Fruit fly (Drosophila melanogaster) whole organism, embryonic: ENCODE data around the gene CG31064.
A peak's percentile ranks its signal among the peaks of the same experiment; 100 is the strongest.

Experiments
- B-H2 ChIP-seq: fragments of 200-800 bp; sonication (Bioruptor generic); optimal IDR thresholded peaks from 2 replicates; lab custom pipeline; 2018; ENCODE audit warnings: missing biosample characterization, mild to moderate bottlenecking, missing genetic modification characterization
- BEAF-32 ChIP-seq: fragments of 200-800 bp; sonication (Bioruptor generic); optimal IDR thresholded peaks from 3 replicates; lab custom pipeline; 2017; ENCODE audit warnings: missing biosample characterization, missing genetic modification characterization, mild to moderate bottlenecking, moderate library complexity, missing genetic modification reagents
- CG10979 ChIP-seq: fragments of 200-800 bp; sonication (Bioruptor generic); optimal IDR thresholded peaks from 2 replicates; lab custom pipeline; 2018; ENCODE audit warnings: missing biosample characterization, mild to moderate bottlenecking, missing genetic modification characterization, moderate library complexity
- CG11560 ChIP-seq: fragments of 200-800 bp; sonication (Bioruptor generic); IDR thresholded peaks from 3 replicates; pipeline ENCODE4 v1.3.6; 2022; ENCODE audit warnings: missing biosample characterization, missing genetic modification characterization
- CG11723 ChIP-seq: fragments of 200-800 bp; sonication (Bioruptor generic); optimal IDR thresholded peaks from 2 replicates; lab custom pipeline; 2017; ENCODE audit warnings: missing biosample characterization, mild to moderate bottlenecking, missing genetic modification characterization
- CG12104 ChIP-seq: fragments of 200-800 bp; sonication (Bioruptor generic); optimal IDR thresholded peaks from 3 replicates; lab custom pipeline; 2016; ENCODE audit warnings: missing biosample characterization, missing genetic modification characterization
- CG12391 ChIP-seq: fragments of 200-800 bp; sonication (Bioruptor generic); optimal IDR thresholded peaks from 3 replicates; lab custom pipeline; 2018; ENCODE audit warnings: missing biosample characterization, mild to moderate bottlenecking, missing genetic modification characterization, moderate library complexity
- CG13775 ChIP-seq: fragments of 200-800 bp; sonication (Bioruptor generic); optimal IDR thresholded peaks from 3 replicates; lab custom pipeline; 2017; ENCODE audit warnings: missing biosample characterization, mild to moderate bottlenecking, missing genetic modification characterization
- CG14014 ChIP-seq: fragments of 200-800 bp; sonication (Bioruptor generic); IDR thresholded peaks from 2 replicates; pipeline ENCODE4 v1.3.6; 2022; ENCODE audit warnings: missing biosample characterization, missing genetic modification characterization
- CG14860 ChIP-seq: fragments of 200-800 bp; sonication (Bioruptor generic); IDR thresholded peaks from 3 replicates; pipeline ENCODE4 v1.3.6; 2022; ENCODE audit warnings: missing biosample characterization, missing genetic modification characterization; ENCODE audit not compliant: partially characterized antibody
- CG15514 ChIP-seq: fragments of 200-800 bp; sonication (Bioruptor generic); optimal IDR thresholded peaks from 3 replicates; lab custom pipeline; 2017; ENCODE audit warnings: missing biosample characterization, missing genetic modification characterization, mild to moderate bottlenecking, moderate library complexity, missing genetic modification reagents
- CG1647 ChIP-seq: fragments of 200-800 bp; sonication (Bioruptor generic); optimal IDR thresholded peaks from 3 replicates; lab custom pipeline; 2016; ENCODE audit warnings: missing biosample characterization, missing genetic modification characterization
- CG17328 ChIP-seq: fragments of 200-800 bp; sonication (Bioruptor generic); IDR thresholded peaks from 2 replicates; pipeline ENCODE4 v1.3.6; 2022; ENCODE audit warnings: missing biosample characterization, missing genetic modification characterization
- CG17361 ChIP-seq: fragments of 200-800 bp; sonication (Bioruptor generic); IDR thresholded peaks from 3 replicates; pipeline ENCODE4 v1.3.6; 2022; ENCODE audit warnings: missing biosample characterization, missing genetic modification characterization
- CG17568 ChIP-seq: fragments of 200-800 bp; sonication (Bioruptor generic); optimal IDR thresholded peaks from 2 replicates; lab custom pipeline; 2018; ENCODE audit warnings: missing biosample characterization, mild to moderate bottlenecking, missing genetic modification characterization, moderate library complexity
- CG17612 ChIP-seq: fragments of 200-800 bp; sonication (Bioruptor generic); IDR thresholded peaks from 2 replicates; pipeline ENCODE4 v1.3.6; 2022; ENCODE audit warnings: missing biosample characterization, missing genetic modification characterization
- CG18011 ChIP-seq: fragments of 200-800 bp; sonication (Bioruptor generic); optimal IDR thresholded peaks from 2 replicates; lab custom pipeline; 2017; ENCODE audit warnings: missing biosample characterization, missing genetic modification characterization, mild to moderate bottlenecking, moderate library complexity, missing genotype
- CG2202 ChIP-seq: fragments of 200-800 bp; sonication (Bioruptor generic); optimal IDR thresholded peaks from 2 replicates; lab custom pipeline; 2018; ENCODE audit warnings: missing biosample characterization, mild to moderate bottlenecking, missing genetic modification characterization
- CG33557 ChIP-seq: fragments of 200-800 bp; sonication (Bioruptor generic); optimal IDR thresholded peaks from 2 replicates; lab custom pipeline; 2019; ENCODE audit warnings: missing biosample characterization, mild to moderate bottlenecking, missing genetic modification characterization, moderate library complexity
- CG3407 ChIP-seq: fragments of 200-800 bp; sonication (Bioruptor generic); optimal IDR thresholded peaks from 2 replicates; lab custom pipeline; 2018; ENCODE audit warnings: missing biosample characterization, mild to moderate bottlenecking, missing genetic modification characterization
- CG3726 ChIP-seq: fragments of 200-800 bp; sonication (Bioruptor generic); IDR thresholded peaks from 3 replicates; pipeline ENCODE4, ENCODE4 v1.3.6; 2022; ENCODE audit warnings: missing biosample characterization, missing genetic modification characterization
- CG4282 ChIP-seq: fragments of 200-800 bp; sonication (Bioruptor generic); optimal IDR thresholded peaks from 2 replicates; lab custom pipeline; 2016; ENCODE audit warnings: missing biosample characterization, missing genetic modification characterization
- CG4730 ChIP-seq: fragments of 200-800 bp; sonication (Bioruptor generic); IDR thresholded peaks from 2 replicates; pipeline ENCODE4 v1.3.6; 2022; ENCODE audit warnings: missing biosample characterization, missing genetic modification characterization
- CG4854 ChIP-seq: fragments of 200-800 bp; sonication (Bioruptor generic); optimal IDR thresholded peaks from 2 replicates; lab custom pipeline; 2016; ENCODE audit warnings: missing biosample characterization, missing genetic modification characterization, inconsistent platforms
- CG6854 ChIP-seq: fragments of 200-800 bp; sonication (Bioruptor generic); optimal IDR thresholded peaks from 3 replicates; lab custom pipeline; 2017; ENCODE audit warnings: missing biosample characterization, mild to moderate bottlenecking, missing genetic modification characterization
- CG8089 ChIP-seq: fragments of 200-800 bp; sonication (Bioruptor generic); optimal IDR thresholded peaks from 3 replicates; lab custom pipeline; 2016; ENCODE audit warnings: missing biosample characterization, missing genetic modification characterization
- CG8478 ChIP-seq: fragments of >200 bp; optimal IDR thresholded peaks from 2 replicates; lab custom pipeline; 2018
- CG9437 ChIP-seq: fragments of 200-800 bp; sonication (Bioruptor generic); optimal IDR thresholded peaks from 2 replicates; lab custom pipeline; 2018; ENCODE audit warnings: missing biosample characterization, mild to moderate bottlenecking, missing genetic modification characterization
- Dfd ChIP-seq, 2 experiments: fragments of >200 bp; optimal IDR thresholded peaks; 2 replicates each; lab custom pipeline; 2017; ENCODE audit warnings: missing biosample characterization in 2 of 2, missing genetic modification characterization in 2 of 2
- Dip3 ChIP-seq: fragments of 200-800 bp; sonication (Bioruptor generic); optimal IDR thresholded peaks from 3 replicates; lab custom pipeline; 2016; ENCODE audit warnings: missing biosample characterization, missing genetic modification characterization
- Fer3 ChIP-seq: fragments of 200-800 bp; sonication (Bioruptor generic); optimal IDR thresholded peaks from 2 replicates; lab custom pipeline; 2018; ENCODE audit warnings: missing biosample characterization, mild to moderate bottlenecking, missing genetic modification characterization, moderate library complexity
- Hr3 ChIP-seq: fragments of 200-800 bp; sonication (Bioruptor generic); optimal IDR thresholded peaks from 3 replicates; lab custom pipeline; 2016; ENCODE audit warnings: missing biosample characterization, missing genetic modification characterization
- Hr78 ChIP-seq, 2 experiments: fragments of 200-800 bp in 1 of 2; fragments of >200 bp in 1 of 2; sonication (Bioruptor generic) in 1 of 2; optimal IDR thresholded peaks; 2 replicates each; lab custom pipeline; 2017 to 2019; ENCODE audit warnings: missing biosample characterization in 2 of 2, missing genetic modification characterization in 2 of 2, mild to moderate bottlenecking in 1 of 2, moderate library complexity in 1 of 2
- Jarid2 ChIP-seq: fragments of 200-800 bp; sonication (Bioruptor generic); optimal IDR thresholded peaks from 3 replicates; lab custom pipeline; 2017; ENCODE audit warnings: mild to moderate bottlenecking, missing biosample characterization, missing genetic modification reagents, missing genetic modification characterization
- Nf-YC ChIP-seq: fragments of 200-800 bp; optimal IDR thresholded peaks from 3 replicates; lab custom pipeline; 2019; ENCODE audit warnings: missing biosample characterization, mild to moderate bottlenecking, missing genetic modification characterization, moderate library complexity
- Ptx1 ChIP-seq: fragments of 200-800 bp; sonication (Bioruptor generic); IDR thresholded peaks from 2 replicates; pipeline ENCODE4 v1.3.6; 2022; ENCODE audit warnings: missing biosample characterization, missing genetic modification characterization
- Sox102F ChIP-seq: fragments of 200-800 bp; sonication (Bioruptor generic); optimal IDR thresholded peaks from 2 replicates; lab custom pipeline; 2018; ENCODE audit warnings: missing biosample characterization, mild to moderate bottlenecking, missing genetic modification characterization, moderate library complexity
- Sry-β ChIP-seq: fragments of 200-800 bp; sonication (Bioruptor generic); optimal IDR thresholded peaks from 2 replicates; lab custom pipeline; 2018; ENCODE audit warnings: missing biosample characterization, mild to moderate bottlenecking, missing genetic modification characterization, moderate library complexity
- Tbp ChIP-seq: fragments of >200 bp; optimal IDR thresholded peaks from 2 replicates; lab custom pipeline; 2018; ENCODE audit warnings: missing biosample characterization, missing genetic modification characterization
- Xbp1 ChIP-seq: fragments of 200-800 bp; sonication (Bioruptor generic); optimal IDR thresholded peaks from 3 replicates; lab custom pipeline; 2016; ENCODE audit warnings: missing biosample characterization, mild to moderate bottlenecking, missing genetic modification characterization
- crc ChIP-seq: fragments of 200-800 bp; sonication (Bioruptor generic); optimal IDR thresholded peaks from 2 replicates; lab custom pipeline; 2016; ENCODE audit warnings: missing biosample characterization, missing genetic modification characterization
- da ChIP-seq: fragments of 200-800 bp; sonication (Bioruptor generic); optimal IDR thresholded peaks from 2 replicates; lab custom pipeline; 2016; ENCODE audit warnings: missing biosample characterization, missing genetic modification characterization
- disco-r ChIP-seq: fragments of 200-800 bp; sonication (Bioruptor generic); optimal IDR thresholded peaks from 2 replicates; lab custom pipeline; 2016; ENCODE audit warnings: missing biosample characterization, missing genetic modification characterization
- dmrt11E ChIP-seq: fragments of 200-800 bp; sonication (Bioruptor generic); optimal IDR thresholded peaks from 3 replicates; lab custom pipeline; 2018; ENCODE audit warnings: missing biosample characterization, mild to moderate bottlenecking, missing genetic modification characterization, moderate library complexity
- dpn ChIP-seq, 2 experiments: fragments of 200-800 bp; sonication (Bioruptor generic); optimal IDR thresholded peaks; 3 replicates each; lab custom pipeline; 2016; ENCODE audit warnings: missing biosample characterization in 2 of 2, missing genetic modification characterization in 2 of 2
- gem ChIP-seq: fragments of 200-800 bp; sonication (Bioruptor generic); optimal IDR thresholded peaks from 2 replicates; lab custom pipeline; 2019; ENCODE audit warnings: missing biosample characterization, mild to moderate bottlenecking, missing genetic modification characterization, moderate library complexity
- ind ChIP-seq: fragments of 200-800 bp; sonication (Bioruptor generic); optimal IDR thresholded peaks from 3 replicates; lab custom pipeline; 2016; ENCODE audit warnings: missing biosample characterization, missing genetic modification characterization
- kni ChIP-seq: fragments of 200-800 bp; sonication (Bioruptor generic); optimal IDR thresholded peaks from 3 replicates; lab custom pipeline; 2017; ENCODE audit warnings: mild to moderate bottlenecking, missing biosample characterization, missing genetic modification reagents, missing genetic modification characterization
- pzg ChIP-seq: fragments of 200-800 bp; sonication (Bioruptor generic); optimal IDR thresholded peaks from 3 replicates; lab custom pipeline; 2018; ENCODE audit warnings: missing biosample characterization, mild to moderate bottlenecking, missing genetic modification characterization, moderate library complexity
- ro ChIP-seq: fragments of 200-800 bp; sonication (Bioruptor generic); IDR thresholded peaks from 2 replicates; pipeline ENCODE4 v1.3.6; 2022; ENCODE audit warnings: missing biosample characterization, missing genetic modification characterization
- stc ChIP-seq: fragments of 200-800 bp; sonication (Bioruptor generic); IDR thresholded peaks from 2 replicates; pipeline ENCODE4 v1.3.6; 2022; ENCODE audit warnings: missing biosample characterization, missing genetic modification characterization

Gene CG31064

dm6 chr3R:27246264-27246663 lies 7.4 kb upstream of the CG31064 start:
- no peak for TF ChIP-seq CG4282 (GFP tag; lab: Kevin White, UChicago)
- no peak for TF ChIP-seq CG18011 (GFP tag; lab: Kevin White, UChicago)
- peak; percentile 46 for TF ChIP-seq B-H2 (GFP tag; lab: Kevin White, UChicago)
- TF ChIP-seq CG4730 (GFP tag; lab: Robert Waterston, UW), result peak; percentile 31; the same call in 1 of the 2 replicates
- peak; percentile 89 for TF ChIP-seq CG33557 (GFP tag; lab: Kevin White, UChicago)
- TF ChIP-seq gem (tag; lab: Kevin White, UChicago), result peak; percentile 93
- peak; percentile 82 for TF ChIP-seq CG9437
- no peak for TF ChIP-seq CG3726
- peak; percentile 26 for TF ChIP-seq CG11723 (GFP tag; lab: Kevin White, UChicago)
- peak; percentile 44 for TF ChIP-seq CG3407
- peak; percentile 47 for TF ChIP-seq CG15514 (GFP tag; lab: Kevin White, UChicago)
- TF ChIP-seq pzg, result no peak
- peak; percentile 80 for TF ChIP-seq stc (GFP tag; lab: Robert Waterston, UW)
- TF ChIP-seq Fer3 (tag; lab: Kevin White, UChicago), result peak; percentile 82
- TF ChIP-seq ind (GFP tag; lab: Kevin White, UChicago), result peak; percentile 69
- TF ChIP-seq CG17361, result peak; percentile 94
- TF ChIP-seq Nf-YC (tag; lab: Kevin White, UChicago), result peak; percentile 81
- peak; percentile 89 for TF ChIP-seq CG10979 (tag; lab: Kevin White, UChicago)
- TF ChIP-seq CG13775 (GFP tag; lab: Kevin White, UChicago), result peak; percentile 52
- no peak for TF ChIP-seq disco-r (GFP tag; lab: Kevin White, UChicago)
- TF ChIP-seq CG4854 (GFP tag; lab: Kevin White, UChicago), result no peak
- TF ChIP-seq Xbp1 (GFP tag; lab: Kevin White, UChicago), result peak; percentile 62
- no peak for TF ChIP-seq Dip3 (GFP tag; lab: Kevin White, UChicago)
- TF ChIP-seq Jarid2 (GFP tag; lab: Kevin White, UChicago), result peak; percentile 30
- TF ChIP-seq CG17568, result no peak
- no peak for TF ChIP-seq CG14860 (GFP tag; lab: Robert Waterston, UW)
- no peak for TF ChIP-seq CG14014
- TF ChIP-seq Sry-β (GFP tag; lab: Kevin White, UChicago), result no peak
- TF ChIP-seq Ptx1 (GFP tag; lab: Robert Waterston, UW), result peak; percentile 69
- no peak for TF ChIP-seq kni (GFP tag; lab: Kevin White, UChicago)
- TF ChIP-seq Hr78 (GFP tag; optimal IDR thresholded peaks at IDR 0.05; lab: Kevin White, UChicago), result peak in 1 of 2 experiments; percentile 81
- TF ChIP-seq BEAF-32, result no peak
- TF ChIP-seq Sox102F (GFP tag; lab: Kevin White, UChicago), result peak; percentile 88
- no peak for TF ChIP-seq da (GFP tag; lab: Kevin White, UChicago)
- peak; percentile 61; the same call in 1 of the 2 replicates for TF ChIP-seq CG17328
- peak; percentile 75 for TF ChIP-seq CG12104 (GFP tag; lab: Kevin White, UChicago)
- peak; percentile 72 for TF ChIP-seq CG2202 (tag; lab: Kevin White, UChicago)
- TF ChIP-seq Tbp (GFP tag; lab: Kevin White, UChicago), result no peak
- peak; percentile 57 for TF ChIP-seq CG6854 (GFP tag; lab: Kevin White, UChicago)
- no peak for TF ChIP-seq CG17612 (GFP tag; lab: Robert Waterston, UW)
- TF ChIP-seq CG8089 (GFP tag; lab: Kevin White, UChicago), result no peak
- no peak for TF ChIP-seq CG8478 (lab: Kevin White, UChicago)
- no peak for TF ChIP-seq crc
- TF ChIP-seq CG1647 (GFP tag; lab: Kevin White, UChicago), result no peak
- TF ChIP-seq CG12391 (tag; lab: Kevin White, UChicago), result peak; percentile 91
- peak; percentile 91 for TF ChIP-seq dmrt11E (tag; lab: Kevin White, UChicago)
- peak; percentile 68 for TF ChIP-seq Hr3 (GFP tag; lab: Kevin White, UChicago)
- peak; percentile 13; the same call in 1 of the 2 replicates for TF ChIP-seq ro (GFP tag; lab: Robert Waterston, UW)
- TF ChIP-seq dpn (GFP tag; optimal IDR thresholded peaks at IDR 0.05; lab: Kevin White, UChicago), result peak in 1 of 2 experiments; percentile 67
- TF ChIP-seq Dfd (GFP tag; optimal IDR thresholded peaks at IDR 0.05; lab: Kevin White, UChicago), result no peak
- TF ChIP-seq CG11560 (tag; lab: Robert Waterston, UW), result no peak
